Worm (Caenorhabditis elegans) whole organism, L3 larva: ENCODE results near the gene T05C12.11.

ENCODE experiments used
- R02D3.7 ChIP-seq: fragments of 150-350 bp; optimal IDR thresholded peaks from 2 replicates; lab custom pipeline; 2014; ENCODE audit warnings: missing biosample characterization, missing genetic modification characterization
- ZK546.5 ChIP-seq: sonication (generic microtip); optimal IDR thresholded peaks from 2 replicates; lab custom pipeline; 2017; ENCODE audit warnings: missing biosample characterization, missing genetic modification characterization
- aly-2 ChIP-seq: fragments of 150-350 bp; optimal IDR thresholded peaks from 2 replicates; lab custom pipeline; 2014; ENCODE audit warnings: missing biosample characterization, missing genetic modification characterization
- ama-1 ChIP-seq: fragments of 150-350 bp; optimal IDR thresholded peaks from 2 replicates; lab custom pipeline; 2018
- ceh-16 ChIP-seq: sonication (generic microtip); optimal IDR thresholded peaks from 2 replicates; lab custom pipeline; 2017; ENCODE audit warnings: missing biosample characterization, missing genetic modification characterization
- ceh-82 ChIP-seq: fragments of 150-350 bp; optimal IDR thresholded peaks from 2 replicates; lab custom pipeline; 2014; ENCODE audit warnings: missing biosample characterization, missing genetic modification characterization
- ceh-9 ChIP-seq: sonication (generic microtip); optimal IDR thresholded peaks from 2 replicates; lab custom pipeline; 2018; ENCODE audit warnings: missing biosample characterization, missing genetic modification characterization
- daf-12 ChIP-seq: fragments of 150-350 bp; optimal IDR thresholded peaks from 2 replicates; lab custom pipeline; 2014; ENCODE audit warnings: missing biosample characterization, missing genetic modification reagents, missing genetic modification characterization
- egl-27 ChIP-seq: sonication (generic microtip); optimal IDR thresholded peaks from 4 replicates; lab custom pipeline; 2017; ENCODE audit warnings: missing biosample characterization, missing genetic modification reagents, missing genetic modification characterization
- elt-1 ChIP-seq: fragments of 150-350 bp; optimal IDR thresholded peaks from 2 replicates; lab custom pipeline; 2014; ENCODE audit warnings: missing biosample characterization, missing genetic modification characterization
- elt-2 ChIP-seq: sonication (generic microtip); optimal IDR thresholded peaks from 2 replicates; lab custom pipeline; 2016; ENCODE audit warnings: missing genetic modification reagents, mild to moderate bottlenecking, missing genetic modification characterization, missing compliant biosample characterization
- elt-3 ChIP-seq, 3 experiments: fragments of 150-350 bp in 1 of 3; sonication (generic microtip) in 2 of 3; optimal IDR thresholded peaks; 2 replicates in 2 of 3; 4 replicates in 1 of 3; lab custom pipeline; 2014 to 2017; ENCODE audit warnings: missing biosample characterization in 3 of 3, missing genetic modification characterization in 3 of 3
- eor-1 ChIP-seq, 2 experiments: fragments of 150-350 bp; optimal IDR thresholded peaks; 2 replicates each; lab custom pipeline; 2014 to 2018; ENCODE audit warnings: missing biosample characterization in 2 of 2, missing genetic modification characterization in 2 of 2
- fkh-10 ChIP-seq: sonication (generic microtip); optimal IDR thresholded peaks from 2 replicates; lab custom pipeline; 2017; ENCODE audit warnings: missing biosample characterization, missing genetic modification reagents, missing genetic modification characterization
- hmg-11 ChIP-seq: sonication (generic microtip); optimal IDR thresholded peaks from 2 replicates; lab custom pipeline; 2016; ENCODE audit warnings: missing genetic modification characterization, missing compliant biosample characterization
- jun-1 ChIP-seq: fragments of 150-350 bp; optimal IDR thresholded peaks from 2 replicates; lab custom pipeline; 2014; ENCODE audit warnings: missing biosample characterization, missing genetic modification reagents, missing genetic modification characterization
- lin-15B ChIP-seq: fragments of 150-350 bp; optimal IDR thresholded peaks from 2 replicates; lab custom pipeline; 2014; ENCODE audit warnings: missing biosample characterization, missing genetic modification characterization
- lsy-12 ChIP-seq: sonication (generic microtip); optimal IDR thresholded peaks from 2 replicates; lab custom pipeline; 2016; ENCODE audit warnings: mild to moderate bottlenecking, missing genetic modification characterization, missing compliant biosample characterization
- mdl-1 ChIP-seq: fragments of 150-350 bp; optimal IDR thresholded peaks from 2 replicates; lab custom pipeline; 2014; ENCODE audit warnings: missing biosample characterization, missing genetic modification characterization
- mml-1 ChIP-seq: fragments of 150-350 bp; sonication (generic microtip); optimal IDR thresholded peaks from 3 replicates; lab custom pipeline; 2014; ENCODE audit warnings: missing biosample characterization, missing genetic modification characterization
- nfya-1 ChIP-seq: sonication (generic microtip); optimal IDR thresholded peaks from 2 replicates; lab custom pipeline; 2017; ENCODE audit warnings: missing genetic modification characterization, mild to moderate bottlenecking, missing compliant biosample characterization, antibody characterized with exemption, moderate library complexity; ENCODE audit not compliant: insufficient read depth
- nhr-11 ChIP-seq: fragments of 150-350 bp; optimal IDR thresholded peaks from 2 replicates; lab custom pipeline; 2014; ENCODE audit warnings: missing biosample characterization, missing genetic modification characterization
- nhr-12 ChIP-seq: fragments of 150-350 bp; optimal IDR thresholded peaks from 2 replicates; lab custom pipeline; 2014; ENCODE audit warnings: missing biosample characterization, missing genetic modification characterization
- nhr-23 ChIP-seq: fragments of 150-350 bp; optimal IDR thresholded peaks from 2 replicates; lab custom pipeline; 2014; ENCODE audit warnings: missing biosample characterization, missing genetic modification reagents, missing genetic modification characterization
- nhr-25 ChIP-seq: sonication (generic microtip); optimal IDR thresholded peaks from 2 replicates; lab custom pipeline; 2017; ENCODE audit warnings: missing biosample characterization, missing genetic modification characterization
- nhr-67 ChIP-seq: fragments of 150-350 bp; optimal IDR thresholded peaks from 2 replicates; lab custom pipeline; 2014; ENCODE audit warnings: missing biosample characterization, missing genetic modification characterization
- nhr-76 ChIP-seq: fragments of 150-350 bp; sonication (generic microtip); optimal IDR thresholded peaks from 5 replicates; lab custom pipeline; 2014; ENCODE audit warnings: missing biosample characterization, missing genetic modification characterization
- nhr-77 ChIP-seq: fragments of 150-350 bp; optimal IDR thresholded peaks from 2 replicates; lab custom pipeline; 2014; ENCODE audit warnings: missing biosample characterization, missing genetic modification characterization
- pha-4 ChIP-seq: fragments of 150-350 bp; optimal IDR thresholded peaks from 2 replicates; lab custom pipeline; 2014; ENCODE audit warnings: missing biosample characterization, missing genetic modification reagents, missing genetic modification characterization
- pqm-1 ChIP-seq: fragments of 150-350 bp; optimal IDR thresholded peaks from 2 replicates; lab custom pipeline; 2017; ENCODE audit warnings: missing biosample characterization, missing genetic modification characterization, inconsistent platforms
- skn-1 ChIP-seq: fragments of 150-350 bp; optimal IDR thresholded peaks from 2 replicates; lab custom pipeline; 2014; ENCODE audit warnings: missing biosample characterization, missing genetic modification characterization
- snpc-4 ChIP-seq: fragments of 150-350 bp; optimal IDR thresholded peaks from 2 replicates; lab custom pipeline; 2014; ENCODE audit warnings: missing biosample characterization, missing genetic modification characterization
- tbx-2 ChIP-seq: sonication (generic microtip); optimal IDR thresholded peaks from 2 replicates; lab custom pipeline; 2016; ENCODE audit warnings: mild to moderate bottlenecking, missing genetic modification characterization, missing compliant biosample characterization
- unc-39 ChIP-seq: sonication (generic microtip); optimal IDR thresholded peaks from 4 replicates; lab custom pipeline; 2017; ENCODE audit warnings: missing biosample characterization, missing genetic modification characterization
- zag-1 ChIP-seq: fragments of 150-350 bp; optimal IDR thresholded peaks from 2 replicates; lab custom pipeline; 2014; ENCODE audit warnings: missing biosample characterization, missing genetic modification characterization
- ztf-11 ChIP-seq: fragments of 150-350 bp; optimal IDR thresholded peaks from 2 replicates; lab custom pipeline; 2014; ENCODE audit warnings: missing biosample characterization, missing genetic modification characterization

T05C12.11 gene

DNA sequence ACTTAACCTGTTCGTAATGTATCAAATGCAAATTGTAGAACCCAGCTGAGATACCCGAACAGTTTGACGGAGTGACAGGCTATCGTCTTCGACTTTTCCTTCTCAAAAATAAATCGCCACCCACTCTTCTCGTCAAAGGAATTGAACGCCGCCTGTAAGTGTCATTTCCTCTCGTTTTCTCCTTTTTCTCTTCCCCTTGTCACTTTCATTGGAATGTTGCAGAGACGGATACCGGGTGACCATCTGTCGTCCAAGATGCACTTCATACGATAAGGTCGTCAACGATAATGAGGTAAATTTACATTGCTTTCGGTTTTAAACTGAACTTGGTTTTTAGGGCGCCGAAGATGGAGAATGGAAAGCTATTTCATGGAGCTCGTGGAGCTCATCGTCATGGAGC is 29.5 kb upstream of the T05C12.11 start:
- peak; percentile 62 for TF ChIP-seq nhr-25 (tag; lab: Kevin White, UChicago)
- no peak for TF ChIP-seq elt-1 (tag; lab: Kevin White, UChicago)

DNA sequence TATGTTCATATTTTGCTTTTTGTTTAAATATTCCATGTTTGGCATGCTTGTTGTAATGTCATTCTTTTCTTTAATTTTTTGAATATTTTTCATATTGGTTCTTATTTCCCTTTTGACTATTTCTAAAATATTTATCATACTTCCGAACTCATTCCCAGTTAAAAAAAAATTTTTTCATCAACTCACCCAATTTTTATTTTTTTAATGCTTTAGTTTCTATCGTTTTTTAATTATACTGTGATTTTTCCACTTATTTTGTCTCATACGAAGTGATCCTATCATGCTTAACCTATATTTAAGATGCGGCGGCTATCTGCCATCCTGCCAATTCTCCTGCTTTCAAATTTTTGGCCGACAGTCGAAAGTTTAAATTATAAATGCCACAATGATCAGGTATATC is 28.2 kb upstream of the T05C12.11 start, which contains the start of gene qua-1:
Gene qua-1 (plus strand): TSS at position 301 of the 400 bp plus-strand sequence.
- TF ChIP-seq daf-12: no peak
- TF ChIP-seq nhr-77 (tag; lab: Kevin White, UChicago): no peak
- TF ChIP-seq hmg-11 (tag; lab: Kevin White, UChicago): no peak
- no peak for TF ChIP-seq ceh-82 (tag; lab: Kevin White, UChicago)
- TF ChIP-seq nhr-11 (tag; lab: Kevin White, UChicago): no peak
- TF ChIP-seq aly-2 (tag; lab: Kevin White, UChicago): no peak
- TF ChIP-seq snpc-4: no peak
- TF ChIP-seq nhr-25 (tag; lab: Kevin White, UChicago): no peak
- TF ChIP-seq nhr-12 (tag; lab: Kevin White, UChicago): no peak
- no peak for TF ChIP-seq ZK546.5 (tag; lab: Kevin White, UChicago)
- TF ChIP-seq skn-1 (tag; lab: Kevin White, UChicago): no peak
- no peak for TF ChIP-seq tbx-2 (tag; lab: Kevin White, UChicago)
- TF ChIP-seq nhr-23 (tag; lab: Kevin White, UChicago): no peak
- TF ChIP-seq nfya-1 (tag; lab: Kevin White, UChicago): no peak
- no peak for TF ChIP-seq R02D3.7 (tag; lab: Kevin White, UChicago)

DNA sequence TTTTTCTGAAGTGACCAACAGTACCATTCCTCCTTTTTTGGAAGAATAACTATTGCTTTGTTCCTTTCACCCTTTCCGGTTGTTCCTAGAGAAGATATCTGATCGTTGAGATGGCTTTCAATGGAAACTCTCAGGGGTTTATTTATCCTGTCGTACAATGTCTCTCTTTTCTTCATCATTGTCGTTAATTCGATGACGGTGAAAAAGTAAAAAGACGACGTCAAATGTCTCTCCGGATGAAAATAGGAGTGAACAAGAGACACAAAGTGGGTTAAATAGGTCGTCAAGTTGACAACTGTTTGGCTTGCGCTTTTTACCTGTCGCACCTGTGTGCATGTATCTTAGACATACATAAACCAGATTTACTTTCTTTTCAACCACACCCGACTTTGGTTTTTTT is 23.6 kb upstream of the T05C12.11 start:
- TF ChIP-seq ceh-16 (tag; lab: Kevin White, UChicago) (no peak), hmg-11 (tag; lab: Kevin White, UChicago) (no peak), skn-1 (tag; lab: Kevin White, UChicago) (no peak), jun-1 (tag; lab: Kevin White, UChicago) (no peak), eor-1 (tag; optimal IDR thresholded peaks at IDR 0.05; lab: Kevin White, UChicago) (no peak), ceh-82 (tag; lab: Kevin White, UChicago) (no peak), nhr-76 (tag; lab: Kevin White, UChicago) (no peak)

DNA sequence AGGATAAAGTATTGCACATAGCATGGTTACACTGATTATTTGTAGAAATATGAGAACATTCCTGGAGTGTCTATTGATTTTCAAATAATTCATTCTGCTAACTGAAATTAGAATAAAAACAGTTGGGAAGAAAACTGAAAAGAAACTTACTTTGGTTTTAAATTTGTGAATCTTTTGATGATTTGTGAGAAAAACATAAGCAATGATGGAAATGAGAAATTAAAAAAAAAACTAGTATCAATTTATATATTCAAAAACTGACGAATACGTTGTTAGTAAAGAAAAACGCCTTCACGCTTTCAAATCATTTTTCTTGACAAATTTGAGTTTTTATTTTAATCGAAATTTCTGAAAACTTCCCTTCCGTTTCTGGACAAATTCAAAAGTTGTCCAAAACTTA is 22.9 kb upstream of the T05C12.11 start, which contains the start of gene T05C12.9:
Gene T05C12.9 (minus strand): TSS at position 101 of the 400 bp plus-strand sequence.
- TF ChIP-seq nfya-1 (tag; lab: Kevin White, UChicago): no peak
- no peak for TF ChIP-seq mml-1 (tag; lab: Kevin White, UChicago)
- TF ChIP-seq, all 47 proteins: peak for 0

DNA sequence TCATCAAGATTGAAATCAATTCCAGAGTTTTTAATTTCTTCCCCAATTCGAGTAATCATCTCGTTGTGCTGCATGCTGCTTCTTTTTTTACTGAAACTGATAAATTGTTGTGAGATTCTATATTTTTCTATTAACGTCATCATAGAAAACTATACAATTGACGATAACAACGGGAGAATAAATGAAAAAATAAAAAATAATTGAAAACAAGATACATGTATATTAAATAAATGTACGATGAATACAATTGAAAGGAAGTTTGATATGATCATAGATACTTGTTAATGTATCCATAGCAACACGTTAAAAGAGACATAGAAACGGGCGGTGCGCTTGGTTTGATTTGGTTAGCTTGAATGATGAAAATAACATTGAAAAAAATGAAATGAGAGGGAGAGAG is 20.2 kb upstream of the T05C12.11 start, which contains the start of gene T05C12.8:
Gene T05C12.8 (minus strand): TSS at position 101 of the 400 bp plus-strand sequence.
- TF ChIP-seq ama-1 (lab: Kevin White, UChicago): no peak
- no peak for TF ChIP-seq ztf-11
- TF ChIP-seq R02D3.7 (tag; lab: Kevin White, UChicago): no peak
- TF ChIP-seq nhr-12 (tag; lab: Kevin White, UChicago): no peak
- no peak for TF ChIP-seq lsy-12 (tag; lab: Kevin White, UChicago)
- TF ChIP-seq lin-15B (tag; lab: Kevin White, UChicago): no peak
- no peak for TF ChIP-seq hmg-11 (tag; lab: Kevin White, UChicago)
- TF ChIP-seq ZK546.5 (tag; lab: Kevin White, UChicago): no peak
- no peak for TF ChIP-seq ceh-16 (tag; lab: Kevin White, UChicago)

DNA sequence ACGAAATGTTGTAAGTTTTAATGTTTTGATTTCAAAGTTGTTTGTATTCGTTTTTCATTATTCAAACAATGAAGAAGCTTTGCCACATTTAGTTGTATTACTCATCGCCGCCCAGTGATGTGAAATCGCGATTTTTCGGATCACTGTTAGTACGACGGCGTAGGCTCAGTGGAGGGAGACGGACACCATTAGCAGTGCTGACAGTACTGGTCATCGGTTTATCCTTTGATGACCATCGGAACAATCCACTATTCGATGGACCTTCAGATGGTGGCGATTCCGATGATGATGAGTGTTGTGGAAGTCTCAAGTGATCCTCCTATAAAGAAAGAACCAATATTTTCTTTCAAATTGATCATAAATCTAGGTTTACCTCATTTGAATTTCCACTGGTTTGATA is 17.2 kb upstream of the T05C12.11 start:
- TF ChIP-seq hmg-11 (tag; lab: Kevin White, UChicago) (no peak), pha-4 (tag; lab: Kevin White, UChicago) (no peak), nhr-23 (tag; lab: Kevin White, UChicago) (no peak), lsy-12 (tag; lab: Kevin White, UChicago) (no peak), egl-27 (tag; lab: Kevin White, UChicago) (no peak), eor-1 (tag; optimal IDR thresholded peaks at IDR 0.05; lab: Kevin White, UChicago) (no peak), mdl-1 (tag; lab: Kevin White, UChicago) (no peak), nhr-25 (tag; lab: Kevin White, UChicago) (peak; percentile 24), daf-12 (no peak)

DNA sequence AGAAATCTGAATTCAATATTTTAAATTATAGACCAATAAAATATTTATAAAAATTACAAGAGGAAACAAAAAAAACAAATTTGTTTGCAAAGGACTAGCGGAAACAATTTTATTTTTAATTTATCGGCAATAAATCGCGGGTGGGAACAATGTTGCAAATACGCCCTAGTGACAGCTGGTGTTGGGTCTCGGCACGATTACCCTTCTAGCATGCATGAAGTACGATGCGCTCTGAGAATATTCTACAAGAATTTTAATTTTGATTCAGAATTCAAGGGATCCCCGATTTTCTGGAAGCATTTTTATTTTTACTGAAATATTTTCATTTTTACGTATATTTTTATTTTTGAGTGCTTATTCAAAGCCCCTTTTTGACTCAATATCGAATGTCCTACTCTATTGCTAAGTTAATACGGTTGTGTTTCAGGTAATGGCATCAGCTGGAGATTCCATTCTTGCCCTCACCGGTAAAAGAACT is 14.8 kb upstream of the T05C12.11 start, which contains the start of the genes mig-5 and cct-1:
Gene mig-5 (minus strand): TSS at position 8 of the 478 bp plus-strand sequence.
Gene cct-1 (plus strand): TSS at position 428 of the 478 bp plus-strand sequence.
- peak; percentile 99 for TF ChIP-seq pha-4 (tag; lab: Kevin White, UChicago)
- peak; percentile 94 for TF ChIP-seq nhr-25 (tag; lab: Kevin White, UChicago)
- peak; percentile 77 for TF ChIP-seq ama-1 (lab: Kevin White, UChicago)
- no peak for TF ChIP-seq nhr-67 (tag; lab: Kevin White, UChicago)
- peak; percentile 29 for TF ChIP-seq egl-27 (tag; lab: Kevin White, UChicago)
- TF ChIP-seq elt-2 (tag; lab: Kevin White, UChicago): peak; percentile 80
- peak; percentile 99 for TF ChIP-seq nhr-23 (tag; lab: Kevin White, UChicago)
- TF ChIP-seq mdl-1 (tag; lab: Kevin White, UChicago): peak; percentile 62
- peak; percentile 92 for TF ChIP-seq nhr-11 (tag; lab: Kevin White, UChicago)
- no peak for TF ChIP-seq mml-1 (tag; lab: Kevin White, UChicago)
- peak; percentile 95 for TF ChIP-seq jun-1 (tag; lab: Kevin White, UChicago)
- no peak for TF ChIP-seq eor-1 (tag; optimal IDR thresholded peaks at IDR 0.05; lab: Kevin White, UChicago)
- TF ChIP-seq lsy-12 (tag; lab: Kevin White, UChicago): peak; percentile 96
- peak; percentile 86 for TF ChIP-seq elt-1 (tag; lab: Kevin White, UChicago)
- TF ChIP-seq snpc-4: peak; percentile 86
- peak in 2 of 3 experiments; percentile 20 to 79 for TF ChIP-seq elt-3 (tag; optimal IDR thresholded peaks at IDR 0.05; lab: Kevin White, UChicago)
- no peak for TF ChIP-seq ceh-9
- TF ChIP-seq pqm-1: peak; percentile 92
- no peak for TF ChIP-seq unc-39 (tag; lab: Kevin White, UChicago)
- peak; percentile 81 for TF ChIP-seq zag-1 (tag; lab: Kevin White, UChicago)
- TF ChIP-seq nhr-77 (tag; lab: Kevin White, UChicago): peak; percentile 93
- TF ChIP-seq fkh-10 (GFP tag; lab: Kevin White, UChicago): peak; percentile 91
